Fruit fly (Drosophila melanogaster) whole organism, embryonic: ENCODE results near the gene Mybbp1A.
A peak's percentile ranks its signal among the peaks of the same experiment; 100 is the strongest.

Experiments used
- Bteb2 ChIP-seq: fragments of 200-800 bp; sonication (Bioruptor generic); optimal IDR thresholded peaks from 2 replicates; lab custom pipeline; 2016; ENCODE audit warnings: missing biosample characterization, missing genetic modification characterization
- CG10147 ChIP-seq: fragments of 200-800 bp; sonication (Bioruptor generic); optimal IDR thresholded peaks from 2 replicates; lab custom pipeline; 2019; ENCODE audit warnings: missing biosample characterization, mild to moderate bottlenecking, missing genetic modification characterization, moderate library complexity
- CG10274 ChIP-seq: fragments of 200-800 bp; sonication (Bioruptor generic); optimal IDR thresholded peaks from 3 replicates; lab custom pipeline; 2017; ENCODE audit warnings: missing biosample characterization, mild to moderate bottlenecking, missing genetic modification characterization
- CG10321 ChIP-seq: fragments of 200-800 bp; sonication (Bioruptor generic); IDR thresholded peaks from 2 replicates; pipeline ENCODE4 v1.3.6; 2022; ENCODE audit warnings: missing biosample characterization, missing genetic modification characterization
- CG11085 ChIP-seq: fragments of 200-800 bp; sonication (Bioruptor generic); IDR thresholded peaks from 2 replicates; pipeline ENCODE4 v1.3.6; 2022; ENCODE audit warnings: missing biosample characterization, missing genetic modification characterization
- CG12104 ChIP-seq: fragments of 200-800 bp; sonication (Bioruptor generic); optimal IDR thresholded peaks from 3 replicates; lab custom pipeline; 2016; ENCODE audit warnings: missing biosample characterization, missing genetic modification characterization
- CG1233 ChIP-seq: fragments of 200-800 bp; sonication (Bioruptor generic); optimal IDR thresholded peaks from 4 replicates; lab custom pipeline; 2018; ENCODE audit warnings: missing biosample characterization, mild to moderate bottlenecking, missing genetic modification characterization
- CG14050 ChIP-seq: fragments of 200-800 bp; sonication (Bioruptor generic); IDR thresholded peaks from 3 replicates; pipeline ENCODE4 v1.3.6; 2022; ENCODE audit warnings: missing biosample characterization, missing genetic modification characterization
- CG14860 ChIP-seq: fragments of 200-800 bp; sonication (Bioruptor generic); IDR thresholded peaks from 3 replicates; pipeline ENCODE4 v1.3.6; 2022; ENCODE audit warnings: missing biosample characterization, missing genetic modification characterization; ENCODE audit not compliant: partially characterized antibody
- CG15011 ChIP-seq: fragments of 200-800 bp; sonication (Bioruptor generic); optimal IDR thresholded peaks from 3 replicates; lab custom pipeline; 2018; ENCODE audit warnings: missing biosample characterization, mild to moderate bottlenecking, missing genetic modification characterization
- CG15514 ChIP-seq: fragments of 200-800 bp; sonication (Bioruptor generic); optimal IDR thresholded peaks from 3 replicates; lab custom pipeline; 2017; ENCODE audit warnings: missing biosample characterization, missing genetic modification characterization, mild to moderate bottlenecking, moderate library complexity, missing genetic modification reagents
- CG16813 ChIP-seq: fragments of 200-800 bp; sonication (Bioruptor generic); IDR thresholded peaks from 3 replicates; pipeline ENCODE4 v1.3.6; 2022; ENCODE audit warnings: missing biosample characterization, missing genetic modification characterization; ENCODE audit not compliant: partially characterized antibody
- CG17912 ChIP-seq: fragments of 200-800 bp; sonication (Bioruptor generic); optimal IDR thresholded peaks from 2 replicates; lab custom pipeline; 2018; ENCODE audit warnings: missing biosample characterization, mild to moderate bottlenecking, missing genetic modification characterization
- CG2116 ChIP-seq: fragments of 200-800 bp; sonication (Bioruptor generic); optimal IDR thresholded peaks from 3 replicates; lab custom pipeline; 2018; ENCODE audit warnings: missing biosample characterization, mild to moderate bottlenecking, missing genetic modification characterization
- CG2120 ChIP-seq: fragments of 200-800 bp; sonication (Bioruptor generic); optimal IDR thresholded peaks from 3 replicates; lab custom pipeline; 2016; ENCODE audit warnings: missing biosample characterization, missing genetic modification characterization
- CG2712 ChIP-seq: fragments of 200-800 bp; optimal IDR thresholded peaks from 3 replicates; lab custom pipeline; 2019; ENCODE audit warnings: missing biosample characterization, mild to moderate bottlenecking, missing genetic modification characterization, moderate library complexity
- CG2875 ChIP-seq: fragments of 200-800 bp; sonication (Bioruptor generic); optimal IDR thresholded peaks from 2 replicates; lab custom pipeline; 2017; ENCODE audit warnings: missing biosample characterization, mild to moderate bottlenecking, missing genetic modification characterization, missing genetic modification reagents
- CG7963 ChIP-seq: fragments of 200-800 bp; sonication (Bioruptor generic); IDR thresholded peaks from 3 replicates; pipeline ENCODE4 v1.3.6; 2022; ENCODE audit warnings: missing biosample characterization, missing genetic modification characterization; ENCODE audit not compliant: partially characterized antibody
- CG8478 ChIP-seq: fragments of >200 bp; optimal IDR thresholded peaks from 2 replicates; lab custom pipeline; 2018
- Dbx ChIP-seq: fragments of 200-800 bp; sonication (Bioruptor generic); IDR thresholded peaks from 3 replicates; pipeline ENCODE4 v1.3.6; 2022; ENCODE audit warnings: missing biosample characterization, missing genetic modification characterization
- ERR ChIP-seq: fragments of 200-800 bp; sonication (Bioruptor generic); optimal IDR thresholded peaks from 2 replicates; lab custom pipeline; 2016; ENCODE audit warnings: missing biosample characterization, missing genetic modification characterization
- Ets97D ChIP-seq: fragments of 200-800 bp; sonication (Bioruptor generic); optimal IDR thresholded peaks from 3 replicates; lab custom pipeline; 2016; ENCODE audit warnings: missing biosample characterization, missing genetic modification characterization
- Gsc ChIP-seq: fragments of 200-800 bp; sonication (Bioruptor generic); IDR thresholded peaks from 2 replicates; pipeline ENCODE4 v1.3.6; 2022; ENCODE audit warnings: missing biosample characterization, missing genetic modification characterization
- HmgD ChIP-seq: fragments of 200-800 bp; sonication (Bioruptor generic); optimal IDR thresholded peaks from 3 replicates; lab custom pipeline; 2016; ENCODE audit warnings: missing biosample characterization, missing genetic modification characterization
- MESR4 ChIP-seq: fragments of 200-800 bp; sonication (Bioruptor generic); optimal IDR thresholded peaks from 2 replicates; lab custom pipeline; 2018; ENCODE audit warnings: missing biosample characterization, mild to moderate bottlenecking, missing genetic modification characterization, moderate library complexity
- Myb ChIP-seq: fragments of 200-800 bp; sonication (Bioruptor generic); optimal IDR thresholded peaks from 2 replicates; lab custom pipeline; 2016; ENCODE audit warnings: missing biosample characterization, missing genetic modification characterization
- Sry-δ ChIP-seq: fragments of 200-800 bp; sonication (Bioruptor generic); optimal IDR thresholded peaks from 2 replicates; lab custom pipeline; 2016; ENCODE audit warnings: missing biosample characterization, missing genetic modification characterization
- Ssrp ChIP-seq: fragments of 200-800 bp; sonication (Bioruptor generic); optimal IDR thresholded peaks from 2 replicates; lab custom pipeline; 2018; ENCODE audit warnings: missing biosample characterization, mild to moderate bottlenecking, missing genetic modification characterization, moderate library complexity
- amos ChIP-seq: fragments of 200-800 bp; sonication (Bioruptor generic); IDR thresholded peaks from 2 replicates; pipeline ENCODE4 v1.3.6; 2022; ENCODE audit warnings: missing biosample characterization, missing genetic modification characterization; ENCODE audit not compliant: partially characterized antibody
- ase ChIP-seq: fragments of 200-800 bp; sonication (Bioruptor generic); IDR thresholded peaks from 3 replicates; pipeline ENCODE4 v1.3.6; 2022; ENCODE audit warnings: missing biosample characterization, missing genetic modification characterization
- ato ChIP-seq: fragments of 200-800 bp; sonication (Bioruptor generic); IDR thresholded peaks from 2 replicates; pipeline ENCODE4 v1.3.6; 2022; ENCODE audit warnings: missing biosample characterization, missing genetic modification characterization; ENCODE audit not compliant: partially characterized antibody
- cad ChIP-seq: fragments of >200 bp; optimal IDR thresholded peaks from 2 replicates; lab custom pipeline; 2017; ENCODE audit warnings: missing biosample characterization, missing genetic modification characterization
- en ChIP-seq: fragments of 200-800 bp; sonication (Bioruptor generic); optimal IDR thresholded peaks from 2 replicates; lab custom pipeline; 2016; ENCODE audit warnings: missing biosample characterization, missing genetic modification characterization
- eve ChIP-seq, 2 experiments: fragments of >200 bp; optimal IDR thresholded peaks; 2 replicates each; lab custom pipeline; 2017; ENCODE audit warnings: missing biosample characterization in 2 of 2, missing genetic modification characterization in 2 of 2
- fd96Cb ChIP-seq: fragments of 200-800 bp; sonication (Bioruptor generic); optimal IDR thresholded peaks from 2 replicates; lab custom pipeline; 2018; ENCODE audit warnings: missing biosample characterization, mild to moderate bottlenecking, missing genetic modification characterization, moderate library complexity
- grau ChIP-seq: fragments of 200-800 bp; optimal IDR thresholded peaks from 3 replicates; lab custom pipeline; 2019; ENCODE audit warnings: missing biosample characterization, mild to moderate bottlenecking, missing genetic modification characterization, moderate library complexity
- ind ChIP-seq: fragments of 200-800 bp; sonication (Bioruptor generic); optimal IDR thresholded peaks from 3 replicates; lab custom pipeline; 2016; ENCODE audit warnings: missing biosample characterization, missing genetic modification characterization
- knrl ChIP-seq: fragments of 200-800 bp; sonication (Bioruptor generic); IDR thresholded peaks from 3 replicates; pipeline ENCODE4 v1.3.6; 2022; ENCODE audit warnings: missing biosample characterization, missing genetic modification characterization; ENCODE audit not compliant: partially characterized antibody
- nerfin-1 ChIP-seq: fragments of 200-800 bp; sonication (Bioruptor generic); optimal IDR thresholded peaks from 3 replicates; lab custom pipeline; 2019; ENCODE audit warnings: missing biosample characterization, mild to moderate bottlenecking, missing genetic modification characterization, moderate library complexity
- nmo ChIP-seq: fragments of 200-800 bp; sonication (Bioruptor generic); optimal IDR thresholded peaks from 2 replicates; lab custom pipeline; 2018; ENCODE audit warnings: missing biosample characterization, mild to moderate bottlenecking, missing genetic modification characterization, moderate library complexity
- sima ChIP-seq: fragments of 200-800 bp; sonication (Bioruptor generic); optimal IDR thresholded peaks from 2 replicates; lab custom pipeline; 2016; ENCODE audit warnings: missing biosample characterization, missing genetic modification characterization
- slou ChIP-seq: fragments of 200-800 bp; sonication (Bioruptor generic); optimal IDR thresholded peaks from 3 replicates; lab custom pipeline; 2016; ENCODE audit warnings: missing biosample characterization, missing genetic modification characterization
- sna ChIP-seq: fragments of 200-800 bp; sonication (Bioruptor generic); IDR thresholded peaks from 2 replicates; pipeline ENCODE4 v1.3.6; 2022; ENCODE audit warnings: missing biosample characterization, missing genetic modification characterization; ENCODE audit not compliant: partially characterized antibody
- trem ChIP-seq: fragments of 200-800 bp; optimal IDR thresholded peaks from 3 replicates; lab custom pipeline; 2019; ENCODE audit warnings: missing biosample characterization, mild to moderate bottlenecking, missing genetic modification characterization, moderate library complexity
- vfl ChIP-seq: fragments of 200-800 bp; sonication (Bioruptor generic); optimal IDR thresholded peaks from 2 replicates; lab custom pipeline; 2016; ENCODE audit warnings: missing biosample characterization, missing genetic modification characterization
- vnd ChIP-seq: fragments of 200-800 bp; sonication (Bioruptor generic); IDR thresholded peaks from 3 replicates; pipeline ENCODE4 v1.3.6; 2022; ENCODE audit warnings: missing biosample characterization, missing genetic modification characterization; ENCODE audit not compliant: partially characterized antibody
- wor ChIP-seq: fragments of 200-800 bp; sonication (Bioruptor generic); IDR thresholded peaks from 2 replicates; pipeline ENCODE4 v1.3.6; 2022; ENCODE audit warnings: missing biosample characterization, missing genetic modification characterization
- zen2 ChIP-seq: fragments of 200-800 bp; sonication (Bioruptor generic); IDR thresholded peaks from 3 replicates; pipeline ENCODE4 v1.3.6; 2022; ENCODE audit warnings: missing biosample characterization, missing genetic modification characterization; ENCODE audit not compliant: partially characterized antibody

Mybbp1A gene

DNA sequence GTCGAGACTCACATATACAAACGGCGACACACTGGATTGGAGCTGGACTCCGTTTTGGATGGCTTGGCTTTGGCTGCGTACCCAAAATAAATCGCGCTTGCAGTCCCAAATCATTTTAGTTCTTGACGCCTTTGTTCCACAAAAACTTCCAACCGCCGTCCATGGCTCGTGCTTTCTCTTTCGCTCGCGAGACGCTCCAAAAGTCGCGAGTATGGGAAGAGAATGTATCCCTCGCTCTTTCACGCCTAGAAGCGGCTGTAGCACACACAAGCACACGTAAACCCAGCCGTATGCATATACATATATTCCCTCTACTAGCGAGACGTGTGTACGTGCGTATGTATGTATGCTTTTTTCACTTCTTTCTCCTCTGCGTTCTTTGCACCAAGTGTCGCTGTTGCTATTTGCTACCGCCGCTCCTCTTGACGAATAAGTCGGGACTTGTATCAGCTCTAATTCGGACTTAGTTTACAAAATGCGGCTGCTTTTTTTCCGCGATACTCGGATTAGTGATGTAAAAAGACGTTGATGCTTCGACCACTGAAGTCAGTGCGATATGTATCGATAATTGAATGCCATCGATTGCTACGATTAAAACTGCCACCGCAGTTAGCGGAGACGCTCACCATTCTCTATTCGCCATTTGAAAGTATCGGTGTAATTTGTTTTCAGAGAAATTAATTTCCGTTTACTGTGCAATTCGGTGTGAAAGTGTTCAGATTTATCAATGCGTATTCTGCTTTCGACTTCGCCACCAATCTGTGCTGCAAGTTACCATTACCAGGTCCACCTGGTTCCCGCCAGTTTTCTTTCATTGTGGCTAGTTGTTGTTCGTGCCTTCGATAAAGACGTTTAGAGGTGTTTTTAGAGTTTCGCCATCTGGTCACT is 26.2 kb downstream of the Mybbp1A start, which contains the start of the genes Hmt4-20 and SkpA (continued):
- TF ChIP-seq eve (GFP tag; optimal IDR thresholded peaks at IDR 0.05; lab: Kevin White, UChicago): no peak
- no peak for TF ChIP-seq CG2120 (GFP tag; lab: Kevin White, UChicago)
- TF ChIP-seq ato (GFP tag; lab: Robert Waterston, UW): peak; percentile 88
- TF ChIP-seq CG10147 (GFP tag; lab: Kevin White, UChicago): no peak
- no peak for TF ChIP-seq cad (GFP tag; lab: Kevin White, UChicago)
- peak; percentile 83 for TF ChIP-seq CG2116 (GFP tag; lab: Kevin White, UChicago)
- peak; percentile 76; the same call in 1 of the 3 replicates for TF ChIP-seq zen2 (GFP tag; lab: Robert Waterston, UW)
- 0 out of 2 replicates have a peak, but pooled peaks have one; percentile 15 for TF ChIP-seq CG11085 (GFP tag; lab: Robert Waterston, UW)
- TF ChIP-seq wor (GFP tag; lab: Robert Waterston, UW): no peak
- TF ChIP-seq Sry-δ (GFP tag; lab: Kevin White, UChicago): peak; percentile 99
- peak; percentile 23 for TF ChIP-seq CG2712 (tag; lab: Kevin White, UChicago)
- no peak for TF ChIP-seq Gsc (GFP tag; lab: Robert Waterston, UW)
- TF ChIP-seq ind: no peak
- no peak for TF ChIP-seq CG2875 (GFP tag; lab: Kevin White, UChicago)
- TF ChIP-seq CG7963 (GFP tag; lab: Robert Waterston, UW): peak; percentile 88
- no peak for TF ChIP-seq Ssrp
- TF ChIP-seq CG14050 (GFP tag; lab: Robert Waterston, UW): no peak
- no peak for TF ChIP-seq en
- TF ChIP-seq fd96Cb: no peak
- no peak for TF ChIP-seq CG17912
- no peak for TF ChIP-seq CG12104 (GFP tag; lab: Kevin White, UChicago)
- peak; percentile 84 for TF ChIP-seq CG8478 (lab: Kevin White, UChicago)
- TF ChIP-seq nmo: peak; percentile 61
- TF ChIP-seq Bteb2 (GFP tag; lab: Kevin White, UChicago): no peak
- peak; percentile 52; the same call in 1 of the 2 replicates for TF ChIP-seq CG10321 (GFP tag; lab: Robert Waterston, UW)
- TF ChIP-seq trem (tag; lab: Kevin White, UChicago): peak; percentile 84
- TF ChIP-seq CG14860 (GFP tag; lab: Robert Waterston, UW): peak; percentile 88
- TF ChIP-seq knrl (GFP tag; lab: Robert Waterston, UW): peak; percentile 96
- no peak for TF ChIP-seq CG1233 (GFP tag; lab: Kevin White, UChicago)
- peak; percentile 85 for TF ChIP-seq sna (GFP tag; lab: Robert Waterston, UW)
- no peak for TF ChIP-seq CG15011 (GFP tag; lab: Kevin White, UChicago)
- TF ChIP-seq HmgD (GFP tag; lab: Kevin White, UChicago): peak; percentile 6
- no peak for TF ChIP-seq Dbx (GFP tag; lab: Robert Waterston, UW)
- TF ChIP-seq CG15514 (GFP tag; lab: Kevin White, UChicago): peak; percentile 56
- TF ChIP-seq vnd (GFP tag; lab: Robert Waterston, UW): peak; percentile 94
- no peak for TF ChIP-seq vfl (GFP tag; lab: Kevin White, UChicago)
- peak; percentile 96 for TF ChIP-seq CG16813 (GFP tag; lab: Robert Waterston, UW)
- peak; percentile 70 for TF ChIP-seq Ets97D (GFP tag; lab: Kevin White, UChicago)
- TF ChIP-seq ase: no peak
- TF ChIP-seq amos (GFP tag; lab: Robert Waterston, UW): peak; percentile 97
- no peak for TF ChIP-seq nerfin-1 (tag; lab: Kevin White, UChicago)
- no peak for TF ChIP-seq sima (GFP tag; lab: Kevin White, UChicago)
- TF ChIP-seq MESR4 (GFP tag; lab: Kevin White, UChicago): peak; percentile 87
- peak; percentile 74 for TF ChIP-seq Myb (GFP tag; lab: Kevin White, UChicago)
- TF ChIP-seq ERR: no peak
- no peak for TF ChIP-seq CG10274 (GFP tag; lab: Kevin White, UChicago)
- no peak for TF ChIP-seq slou (GFP tag; lab: Kevin White, UChicago)
- peak; percentile 1 for TF ChIP-seq grau (tag; lab: Kevin White, UChicago)
